Fruit fly (Drosophila melanogaster) whole organism, adult: ENCODE data around the gene CG7126.

ENCODE experiments used
- CG11617 ChIP-seq: fragments of 200-800 bp; sonication (Bioruptor generic); optimal IDR thresholded peaks from 2 replicates; lab custom pipeline; 2017; ENCODE audit warnings: mild to moderate bottlenecking, missing biosample characterization, missing genetic modification reagents, missing genetic modification characterization
- CG12768 ChIP-seq: fragments of 200-800 bp; sonication (Bioruptor generic); optimal IDR thresholded peaks from 2 replicates; lab custom pipeline; 2017; ENCODE audit warnings: missing biosample characterization, missing genetic modification characterization, mild to moderate bottlenecking, moderate library complexity, missing genetic modification reagents
- CG14711 ChIP-seq: fragments of 200-800 bp; sonication (Bioruptor generic); optimal IDR thresholded peaks from 2 replicates; lab custom pipeline; 2018; ENCODE audit warnings: missing biosample characterization, mild to moderate bottlenecking, missing genetic modification characterization, moderate library complexity
- CG1620 ChIP-seq: fragments of 200-800 bp; sonication (Bioruptor generic); optimal IDR thresholded peaks from 2 replicates; lab custom pipeline; 2016; ENCODE audit warnings: missing biosample characterization, missing genetic modification characterization
- CG33017 ChIP-seq: fragments of 200-800 bp; sonication (Bioruptor generic); optimal IDR thresholded peaks from 2 replicates; lab custom pipeline; 2018; ENCODE audit warnings: missing biosample characterization, mild to moderate bottlenecking, missing genetic modification characterization, moderate library complexity
- CG5204 ChIP-seq: fragments of 200-800 bp; sonication (Bioruptor generic); optimal IDR thresholded peaks from 2 replicates; lab custom pipeline; 2016; ENCODE audit warnings: missing biosample characterization, missing genetic modification characterization
- CG7045 ChIP-seq: fragments of 200-800 bp; sonication (Bioruptor generic); optimal IDR thresholded peaks from 2 replicates; lab custom pipeline; 2017; ENCODE audit warnings: missing biosample characterization, mild to moderate bottlenecking, missing genetic modification characterization
- CG7101 ChIP-seq: fragments of 200-800 bp; sonication (Bioruptor generic); optimal IDR thresholded peaks from 2 replicates; lab custom pipeline; 2018; ENCODE audit warnings: missing biosample characterization, mild to moderate bottlenecking, missing genetic modification characterization, moderate library complexity
- Clk ChIP-seq: fragments of 200-800 bp; sonication (Bioruptor generic); optimal IDR thresholded peaks from 2 replicates; lab custom pipeline; 2017; ENCODE audit warnings: missing biosample characterization, missing genetic modification characterization
- Crg-1 ChIP-seq: fragments of 200-800 bp; sonication (Bioruptor generic); optimal IDR thresholded peaks from 2 replicates; lab custom pipeline; 2016; ENCODE audit warnings: missing biosample characterization, missing genetic modification characterization
- Hr96 ChIP-seq: fragments of 200-800 bp; sonication (Bioruptor generic); optimal IDR thresholded peaks from 2 replicates; lab custom pipeline; 2016; ENCODE audit warnings: missing biosample characterization, missing genetic modification characterization
- Mnt ChIP-seq: fragments of 200-800 bp; sonication (Bioruptor generic); optimal IDR thresholded peaks from 2 replicates; lab custom pipeline; 2016; ENCODE audit warnings: missing biosample characterization, mild to moderate bottlenecking, missing genetic modification characterization
- bab1 ChIP-seq: fragments of 200-800 bp; sonication (Bioruptor generic); optimal IDR thresholded peaks from 3 replicates; lab custom pipeline; 2019; ENCODE audit warnings: missing biosample characterization, mild to moderate bottlenecking, missing genetic modification characterization, moderate library complexity
- cic ChIP-seq: fragments of 200-800 bp; sonication (Bioruptor generic); optimal IDR thresholded peaks from 2 replicates; lab custom pipeline; 2017; ENCODE audit warnings: missing biosample characterization, mild to moderate bottlenecking, missing genetic modification characterization, moderate library complexity
- cnc ChIP-seq, 2 experiments: fragments of >200 bp; optimal IDR thresholded peaks; 2 replicates each; lab custom pipeline; 2017
- kay ChIP-seq: fragments of 200-800 bp; sonication (Bioruptor generic); peaks from one replicate; lab custom pipeline; 2016; ENCODE audit warnings: missing biosample characterization, missing genetic modification characterization, borderline replicate concordance
- ovo ChIP-seq: fragments of 200-800 bp; sonication (Bioruptor generic); optimal IDR thresholded peaks from 2 replicates; lab custom pipeline; 2016; ENCODE audit warnings: missing biosample characterization, missing genetic modification characterization
- pad ChIP-seq: fragments of 200-800 bp; sonication (Bioruptor generic); optimal IDR thresholded peaks from 3 replicates; lab custom pipeline; 2017; ENCODE audit warnings: missing biosample characterization, missing genetic modification characterization, mild to moderate bottlenecking, moderate library complexity, missing genetic modification reagents
- tj ChIP-seq: fragments of 200-800 bp; sonication (Bioruptor generic); optimal IDR thresholded peaks from 3 replicates; lab custom pipeline; 2017; ENCODE audit warnings: missing biosample characterization, mild to moderate bottlenecking, missing genetic modification characterization, moderate library complexity
- toe ChIP-seq: fragments of 200-800 bp; sonication (Bioruptor generic); optimal IDR thresholded peaks from 2 replicates; lab custom pipeline; 2016; ENCODE audit warnings: missing biosample characterization, missing genetic modification characterization

CG7126 gene

DNA sequence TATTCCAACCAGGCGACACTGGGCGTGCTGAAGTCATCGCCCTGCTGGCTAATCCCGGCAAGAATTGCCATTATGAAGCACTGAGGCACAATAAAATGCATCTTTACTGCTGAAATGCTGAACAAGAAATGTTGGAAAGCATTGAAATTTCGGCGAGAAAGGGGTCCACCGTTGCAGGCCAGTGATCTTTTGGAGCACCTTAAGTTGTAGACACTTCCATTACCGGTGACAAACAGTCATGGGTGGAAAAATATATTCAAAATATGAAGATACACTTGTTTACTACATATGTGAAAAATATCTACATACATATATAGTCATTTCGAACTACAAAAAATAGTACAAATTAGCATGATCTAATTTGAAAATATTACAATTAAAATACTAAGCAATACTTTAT is at the start of gene CG7126:
CG7126 (minus strand) TSS at position 101 of the 400 bp plus-strand sequence.
- no peak for TF ChIP-seq CG7045
- no peak for TF ChIP-seq Crg-1 (GFP tag; lab: Kevin White, UChicago)

- TF ChIP-seq CG7101 (tag; lab: Kevin White, UChicago) (no peak), Hr96 (no peak), cic (GFP tag; lab: Kevin White, UChicago) (no peak), pad (no peak), Mnt (GFP tag; lab: Kevin White, UChicago) (no peak), CG7045 (no peak), cnc (optimal IDR thresholded peaks at IDR 0.05; lab: Kevin White, UChicago) (no peak), CG5204 (no peak)
Measured at dm6 chr3R:18338493-18338892, 35.8 kb upstream of the CG7126 start.

DNA sequence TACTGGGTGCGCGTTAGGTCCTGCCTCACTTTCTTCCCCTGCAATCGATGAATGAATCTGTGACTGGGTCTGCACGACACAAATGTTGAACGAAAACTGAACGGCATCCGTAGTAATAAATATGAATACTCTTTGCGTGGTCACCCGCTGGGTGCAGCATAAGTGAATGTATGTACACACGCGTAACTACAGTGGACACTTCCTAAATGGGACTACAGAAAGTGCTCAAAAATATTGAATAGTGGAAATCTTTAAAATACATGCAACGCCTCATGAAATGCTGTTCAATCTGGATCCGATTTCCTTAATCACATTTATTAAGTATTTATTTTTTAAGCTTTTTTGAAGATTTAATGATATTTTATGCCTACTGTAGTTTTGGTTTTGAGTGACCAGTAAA is 26.2 kb upstream of the CG7126 start, which contains the start of gene naz:
naz (minus strand) TSS at position 101 of the 400 bp plus-strand sequence.
- TF ChIP-seq Clk (no peak), CG12768 (GFP tag; lab: Kevin White, UChicago) (no peak), CG1620 (GFP tag; lab: Kevin White, UChicago) (no peak), CG11617 (GFP tag; lab: Kevin White, UChicago) (no peak), cic (GFP tag; lab: Kevin White, UChicago) (no peak), CG14711 (no peak)

DNA sequence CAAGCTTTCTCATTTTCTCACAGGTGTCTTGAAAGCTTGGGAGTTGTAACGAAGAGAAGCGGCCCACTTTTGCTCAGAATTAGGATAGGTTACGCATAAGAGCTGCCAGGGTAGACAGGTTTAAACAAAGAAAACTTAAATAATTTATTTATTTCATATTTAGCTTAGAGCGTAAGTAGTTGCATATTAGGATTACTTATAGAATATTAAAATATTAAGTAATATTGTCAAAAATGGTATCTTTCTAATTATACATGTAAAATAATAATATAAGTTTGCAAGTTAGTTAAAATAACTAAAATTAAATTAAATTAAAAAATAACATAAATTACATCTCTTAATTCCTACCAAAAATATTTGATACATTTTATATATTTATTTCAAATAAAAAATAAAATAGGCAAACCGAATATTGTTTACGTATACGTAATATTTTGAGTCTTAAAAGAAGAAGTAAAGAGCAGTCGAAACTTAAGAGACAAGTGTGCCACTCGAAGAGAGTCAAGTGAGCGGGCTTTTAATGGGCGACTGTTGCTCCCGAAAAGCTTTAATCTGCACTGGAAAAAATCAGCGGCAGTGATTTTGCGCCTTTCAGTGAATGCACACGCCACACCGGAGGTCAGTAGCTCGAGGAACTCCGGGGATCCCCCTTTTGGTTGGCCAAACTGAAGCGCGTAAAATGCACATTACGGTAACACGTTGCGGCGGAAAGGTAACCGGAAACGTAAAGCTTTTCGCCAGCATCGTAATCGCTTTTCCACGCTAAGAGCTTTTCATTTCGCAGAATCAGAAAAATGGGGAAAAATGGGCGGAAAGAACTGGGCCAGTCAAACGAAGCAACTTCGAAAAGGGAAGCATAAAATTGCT is 12.4 kb upstream of the CG7126 start:
- peak; percentile 13 for TF ChIP-seq CG7045
- no peak for TF ChIP-seq toe (GFP tag; lab: Kevin White, UChicago)
- TF ChIP-seq CG1620 (GFP tag; lab: Kevin White, UChicago): no peak
- TF ChIP-seq Crg-1 (GFP tag; lab: Kevin White, UChicago): no peak
- TF ChIP-seq tj (GFP tag; lab: Kevin White, UChicago): no peak
- TF ChIP-seq CG12768 (GFP tag; lab: Kevin White, UChicago): peak; percentile 31
- peak; percentile 84 for TF ChIP-seq CG33017 (tag; lab: Kevin White, UChicago)
- no peak for TF ChIP-seq bab1 (GFP tag; lab: Kevin White, UChicago)
- TF ChIP-seq ovo (GFP tag; lab: Kevin White, UChicago): no peak
- peak; percentile 1 for TF ChIP-seq Hr96
- peak; percentile 2 for TF ChIP-seq cic (GFP tag; lab: Kevin White, UChicago)
- peak; percentile 70 for TF ChIP-seq CG14711
- no peak for TF ChIP-seq Clk
- no peak for TF ChIP-seq pad
- peak; percentile 46 for TF ChIP-seq CG7101 (tag; lab: Kevin White, UChicago)
- TF ChIP-seq CG5204: peak; percentile 18
- no peak for TF ChIP-seq Mnt (GFP tag; lab: Kevin White, UChicago)
- no peak for TF ChIP-seq CG11617 (GFP tag; lab: Kevin White, UChicago)
- no peak for TF ChIP-seq kay (GFP tag; lab: Kevin White, UChicago)
- no peak for TF ChIP-seq cnc (optimal IDR thresholded peaks at IDR 0.05; lab: Kevin White, UChicago)

- TF ChIP-seq Mnt (GFP tag; lab: Kevin White, UChicago) (peak; percentile 28), CG5204 (no peak), ovo (GFP tag; lab: Kevin White, UChicago) (no peak)
Measured at dm6 chr3R:18314320-18314719, 11.7 kb upstream of the CG7126 start, which contains the start of gene PKD. PKD (minus strand) TSS chr3R:18314407.

DNA sequence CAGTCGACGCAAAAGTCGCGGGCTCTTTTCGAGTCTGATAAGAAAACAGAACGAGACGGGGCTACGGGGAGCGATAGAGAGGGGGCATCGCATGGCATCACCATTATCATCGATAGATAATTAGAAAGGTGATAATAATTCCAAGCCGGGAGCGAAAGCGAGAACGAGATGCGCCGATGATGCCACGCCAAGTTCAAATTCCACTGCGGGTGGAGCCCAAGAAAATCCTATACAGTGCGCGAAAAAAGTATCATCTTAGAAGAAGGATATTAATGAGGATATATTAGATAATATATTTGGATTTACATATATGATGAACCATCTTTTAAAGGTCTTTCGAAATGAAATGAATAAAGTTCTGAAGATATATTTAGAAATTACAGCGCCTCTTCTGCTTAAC is 10.1 kb upstream of the CG7126 start:
- TF ChIP-seq CG14711: no peak
- TF ChIP-seq kay (GFP tag; lab: Kevin White, UChicago): peak; percentile 84

DNA sequence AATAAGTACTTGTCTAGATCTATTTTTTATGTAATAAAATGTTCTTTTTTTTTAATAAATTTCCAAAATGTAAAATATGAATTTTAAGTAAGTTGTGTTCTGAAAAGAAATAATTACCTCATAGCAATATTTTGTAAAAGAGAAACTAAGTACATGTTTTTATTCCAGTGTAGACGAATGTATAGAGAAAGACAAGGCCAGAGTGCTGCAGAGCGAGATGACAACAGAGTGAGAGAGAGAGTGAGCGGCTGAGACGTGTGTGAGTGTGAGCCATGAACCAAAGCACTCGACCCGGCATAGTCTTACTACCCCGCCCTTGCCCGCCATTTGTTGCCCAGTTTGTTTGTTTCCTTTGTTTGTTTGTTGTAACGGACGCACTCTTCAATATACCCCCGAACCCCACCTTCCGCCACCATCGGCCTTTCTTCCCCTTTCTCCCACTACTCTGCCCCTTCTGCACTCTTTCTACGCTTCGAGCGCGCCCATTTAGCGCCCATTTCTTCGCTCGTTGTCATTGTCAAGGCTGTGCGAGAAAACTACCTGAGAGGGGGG is 8.8 kb upstream of the CG7126 start:
- no peak for TF ChIP-seq CG14711
- no peak for TF ChIP-seq CG1620 (GFP tag; lab: Kevin White, UChicago)
- no peak for TF ChIP-seq cnc (optimal IDR thresholded peaks at IDR 0.05; lab: Kevin White, UChicago)
- TF ChIP-seq cic (GFP tag; lab: Kevin White, UChicago): peak; percentile 36
- peak; percentile 59 for TF ChIP-seq CG7101 (tag; lab: Kevin White, UChicago)
- TF ChIP-seq bab1 (GFP tag; lab: Kevin White, UChicago): no peak
- TF ChIP-seq CG33017 (tag; lab: Kevin White, UChicago): peak; percentile 74
- peak; percentile 32 for TF ChIP-seq pad
- no peak for TF ChIP-seq CG5204
- TF ChIP-seq CG12768 (GFP tag; lab: Kevin White, UChicago): peak; percentile 26
- TF ChIP-seq Crg-1 (GFP tag; lab: Kevin White, UChicago): no peak
- no peak for TF ChIP-seq toe (GFP tag; lab: Kevin White, UChicago)
- no peak for TF ChIP-seq CG7045
- TF ChIP-seq Clk: peak; percentile 42
- TF ChIP-seq ovo (GFP tag; lab: Kevin White, UChicago): peak; percentile 59
- TF ChIP-seq kay (GFP tag; lab: Kevin White, UChicago): no peak
- peak; percentile 44 for TF ChIP-seq CG11617 (GFP tag; lab: Kevin White, UChicago)
- TF ChIP-seq Hr96: no peak
- TF ChIP-seq Mnt (GFP tag; lab: Kevin White, UChicago): no peak
- TF ChIP-seq tj (GFP tag; lab: Kevin White, UChicago): no peak
